Worm (Caenorhabditis elegans) whole organism, L1 larva: ENCODE results near the gene sru-35.
A peak's percentile ranks its signal among the peaks of the same experiment; 100 is the strongest.

Source experiments
- C34B4.2 ChIP-seq: sonication (generic microtip); optimal IDR thresholded peaks from 2 replicates; lab custom pipeline; 2017; ENCODE audit warnings: mild to moderate bottlenecking, missing genetic modification characterization, missing compliant biosample characterization
- F16B12.6 ChIP-seq: fragments of 150-350 bp; optimal IDR thresholded peaks from 2 replicates; lab custom pipeline; 2014; ENCODE audit warnings: missing biosample characterization, missing genetic modification characterization
- Y116A8C.19 ChIP-seq: sonication (generic microtip); optimal IDR thresholded peaks from 2 replicates; lab custom pipeline; 2016; ENCODE audit warnings: missing compliant biosample characterization, missing genetic modification characterization, borderline replicate concordance
- alr-1 ChIP-seq: fragments of 200-800 bp; sonication (Bioruptor generic); optimal IDR thresholded peaks from 2 replicates; lab custom pipeline; 2018; ENCODE audit warnings: borderline replicate concordance, mild to moderate bottlenecking, missing genetic modification characterization, missing compliant biosample characterization
- aly-2 ChIP-seq: fragments of 150-350 bp; optimal IDR thresholded peaks from 2 replicates; lab custom pipeline; 2014; ENCODE audit warnings: missing biosample characterization, missing genetic modification characterization
- ama-1 ChIP-seq: fragments of 150-350 bp; optimal IDR thresholded peaks from 2 replicates; lab custom pipeline; 2014
- blmp-1 ChIP-seq: fragments of 150-350 bp; optimal IDR thresholded peaks from 2 replicates; lab custom pipeline; 2014; ENCODE audit warnings: missing biosample characterization, missing genetic modification characterization
- ceh-63 ChIP-seq: fragments of 200-800 bp; sonication (Bioruptor generic); optimal IDR thresholded peaks from 2 replicates; lab custom pipeline; 2018; ENCODE audit warnings: mild to moderate bottlenecking, missing genetic modification characterization, missing compliant biosample characterization
- ceh-8 ChIP-seq: fragments of 200-800 bp; sonication (Bioruptor generic); optimal IDR thresholded peaks from 2 replicates; lab custom pipeline; 2018; ENCODE audit warnings: mild to moderate bottlenecking, missing genetic modification characterization, moderate library complexity, missing compliant biosample characterization
- ceh-82 ChIP-seq, 3 experiments: fragments of 150-350 bp in 1 of 3; sonication (generic microtip) in 2 of 3; optimal IDR thresholded peaks; 2 replicates each; lab custom pipeline; 2014 to 2017; ENCODE audit warnings: missing biosample characterization in 3 of 3, missing genetic modification characterization in 3 of 3
- ceh-90 ChIP-seq: sonication (generic microtip); optimal IDR thresholded peaks from 2 replicates; lab custom pipeline; 2016; ENCODE audit warnings: missing genetic modification characterization, missing compliant biosample characterization
- ces-1 ChIP-seq: fragments of 150-350 bp; optimal IDR thresholded peaks from 2 replicates; lab custom pipeline; 2014; ENCODE audit warnings: missing biosample characterization, missing genetic modification reagents, missing genetic modification characterization
- dsc-1 ChIP-seq: sonication (generic microtip); optimal IDR thresholded peaks from 2 replicates; lab custom pipeline; 2016; ENCODE audit warnings: mild to moderate bottlenecking, missing genetic modification characterization, missing compliant biosample characterization
- egl-13 ChIP-seq: sonication (generic microtip); optimal IDR thresholded peaks from 2 replicates; lab custom pipeline; 2016; ENCODE audit warnings: missing genotype, missing genetic modification reagents, missing genetic modification characterization, missing compliant biosample characterization
- egl-27 ChIP-seq, 2 experiments: fragments of 150-350 bp in 1 of 2; sonication (generic microtip); optimal IDR thresholded peaks; 3 replicates each; lab custom pipeline; 2017 to 2018; ENCODE audit warnings: missing biosample characterization in 2 of 2, missing genetic modification characterization in 2 of 2, missing genetic modification reagents in 2 of 2
- elt-3 ChIP-seq, 6 experiments: fragments of 150-350 bp in 1 of 6; sonication (generic microtip); optimal IDR thresholded peaks; 2 replicates each; lab custom pipeline; 2017 to 2018; ENCODE audit warnings: missing biosample characterization in 6 of 6, missing genetic modification characterization in 6 of 6, inconsistent platforms in 1 of 6
- ets-5 ChIP-seq: fragments of 200-800 bp; sonication (Bioruptor generic); IDR thresholded peaks from 2 replicates; pipeline ENCODE4 v1.3.6; 2022; ENCODE audit warnings: missing genetic modification characterization, missing compliant biosample characterization
- fkh-10 ChIP-seq: sonication (generic microtip); optimal IDR thresholded peaks from 2 replicates; lab custom pipeline; 2017; ENCODE audit warnings: missing biosample characterization, missing genetic modification reagents, missing genetic modification characterization
- fkh-4 ChIP-seq: sonication (generic microtip); optimal IDR thresholded peaks from 2 replicates; lab custom pipeline; 2016; ENCODE audit warnings: missing compliant biosample characterization, missing genetic modification characterization, borderline replicate concordance
- fkh-8 ChIP-seq: sonication (generic microtip); optimal IDR thresholded peaks from 2 replicates; lab custom pipeline; 2016; ENCODE audit warnings: mild to moderate bottlenecking, missing genetic modification characterization, missing compliant biosample characterization
- grh-1 ChIP-seq: fragments of 200-800 bp; sonication (Bioruptor generic); IDR thresholded peaks from 2 replicates; pipeline ENCODE4 v1.3.6; 2022; ENCODE audit warnings: missing genetic modification reagents, missing genetic modification characterization, missing compliant biosample characterization
- hlh-4 ChIP-seq: sonication (generic microtip); optimal IDR thresholded peaks from 2 replicates; lab custom pipeline; 2016; ENCODE audit warnings: mild to moderate bottlenecking, missing genetic modification characterization, missing compliant biosample characterization
- hpl-2 ChIP-seq: fragments of 150-350 bp; optimal IDR thresholded peaks from 2 replicates; lab custom pipeline; 2014; ENCODE audit warnings: missing biosample characterization, missing genetic modification reagents, missing genetic modification characterization
- isw-1 ChIP-seq: fragments of 200-800 bp; sonication (Bioruptor generic); IDR thresholded peaks from 2 replicates; pipeline ENCODE4 v1.3.6; 2022; ENCODE audit warnings: missing genetic modification characterization, missing compliant biosample characterization
- lin-14 ChIP-seq: fragments of 200-800 bp; sonication (Bioruptor generic); optimal IDR thresholded peaks from 2 replicates; lab custom pipeline; 2018; ENCODE audit warnings: mild to moderate bottlenecking, missing genetic modification characterization, moderate library complexity, missing compliant biosample characterization
- lin-15B ChIP-seq: fragments of 150-350 bp; sonication (generic microtip); optimal IDR thresholded peaks from 3 replicates; lab custom pipeline; 2014; ENCODE audit warnings: missing biosample characterization, missing genetic modification characterization
- lin-39 ChIP-seq: fragments of 150-350 bp; optimal IDR thresholded peaks from 2 replicates; lab custom pipeline; 2014; ENCODE audit warnings: missing biosample characterization, missing genetic modification reagents, missing genetic modification characterization
- lir-3 ChIP-seq: sonication (generic microtip); optimal IDR thresholded peaks from 2 replicates; lab custom pipeline; 2016; ENCODE audit warnings: mild to moderate bottlenecking, missing genetic modification characterization, moderate library complexity, missing compliant biosample characterization; ENCODE audit not compliant: poor library complexity
- lsy-2 ChIP-seq, 2 experiments: fragments of 150-350 bp; optimal IDR thresholded peaks; 2 replicates each; lab custom pipeline; 2014; ENCODE audit warnings: missing biosample characterization in 2 of 2, missing genetic modification characterization in 2 of 2
- mef-2 ChIP-seq: fragments of 150-350 bp; optimal IDR thresholded peaks from 2 replicates; lab custom pipeline; 2014; ENCODE audit warnings: missing biosample characterization, missing genetic modification characterization
- mep-1 ChIP-seq: fragments of 150-350 bp; optimal IDR thresholded peaks from 2 replicates; lab custom pipeline; 2014; ENCODE audit warnings: missing biosample characterization, missing genetic modification characterization
- nhr-11 ChIP-seq: fragments of 150-350 bp; optimal IDR thresholded peaks from 2 replicates; lab custom pipeline; 2014; ENCODE audit warnings: missing biosample characterization, missing genetic modification characterization
- nhr-12 ChIP-seq: sonication (generic microtip); optimal IDR thresholded peaks from 2 replicates; lab custom pipeline; 2017; ENCODE audit warnings: missing biosample characterization, missing genetic modification characterization
- nhr-19 ChIP-seq: fragments of 200-800 bp; sonication (Bioruptor generic); conservative IDR thresholded peaks from 2 replicates; pipeline ENCODE4 v1.3.6; 2022; ENCODE audit warnings: missing genetic modification characterization, missing compliant biosample characterization
- nhr-28 ChIP-seq: fragments of 150-350 bp; optimal IDR thresholded peaks from 2 replicates; lab custom pipeline; 2014; ENCODE audit warnings: missing biosample characterization, missing genetic modification characterization
- nhr-71 ChIP-seq: sonication (generic microtip); optimal IDR thresholded peaks from 2 replicates; lab custom pipeline; 2016; ENCODE audit warnings: mild to moderate bottlenecking, missing genetic modification characterization, moderate library complexity, missing compliant biosample characterization
- nhr-77 ChIP-seq: fragments of 150-350 bp; optimal IDR thresholded peaks from 2 replicates; lab custom pipeline; 2014; ENCODE audit warnings: missing biosample characterization, missing genetic modification characterization
- nhr-84 ChIP-seq: sonication (generic microtip); optimal IDR thresholded peaks from 2 replicates; lab custom pipeline; 2017; ENCODE audit warnings: missing biosample characterization, missing genetic modification characterization
- nhr-85 ChIP-seq: sonication (generic microtip); peaks from one replicate; lab custom pipeline; 2016; ENCODE audit warnings: missing genetic modification characterization, inconsistent platforms, missing compliant biosample characterization
- pax-3 ChIP-seq: fragments of 200-800 bp; sonication (Bioruptor generic); optimal IDR thresholded peaks from 2 replicates; lab custom pipeline; 2018; ENCODE audit warnings: mild to moderate bottlenecking, missing genetic modification characterization, moderate library complexity, missing compliant biosample characterization
- pqm-1 ChIP-seq: sonication (generic microtip); optimal IDR thresholded peaks from 3 replicates; lab custom pipeline; 2017; ENCODE audit warnings: missing biosample characterization, missing genetic modification characterization
- snu-23 ChIP-seq: sonication (generic microtip); optimal IDR thresholded peaks from 2 replicates; lab custom pipeline; 2016; ENCODE audit warnings: missing genetic modification characterization, missing compliant biosample characterization
- sox-4 ChIP-seq: sonication (generic microtip); optimal IDR thresholded peaks from 2 replicates; lab custom pipeline; 2016; ENCODE audit warnings: missing genetic modification characterization, missing compliant biosample characterization
- sup-37 ChIP-seq: fragments of 200-800 bp; sonication (Bioruptor generic); optimal IDR thresholded peaks from 2 replicates; lab custom pipeline; 2018; ENCODE audit warnings: mild to moderate bottlenecking, missing genetic modification characterization, missing compliant biosample characterization
- tbx-2 ChIP-seq: sonication (generic microtip); optimal IDR thresholded peaks from 2 replicates; lab custom pipeline; 2016; ENCODE audit warnings: missing genetic modification characterization, missing compliant biosample characterization
- tlp-1 ChIP-seq: fragments of 150-350 bp; optimal IDR thresholded peaks from 2 replicates; lab custom pipeline; 2014; ENCODE audit warnings: missing biosample characterization, missing genetic modification characterization
- unc-98 ChIP-seq: fragments of 200-800 bp; sonication (Bioruptor generic); IDR thresholded peaks from 2 replicates; pipeline ENCODE4 v1.3.6; 2022; ENCODE audit warnings: missing genetic modification characterization, missing compliant biosample characterization
- xbp-1 ChIP-seq: sonication (generic microtip); optimal IDR thresholded peaks from 2 replicates; lab custom pipeline; 2016; ENCODE audit warnings: missing genetic modification characterization, missing compliant biosample characterization
- zag-1 ChIP-seq: fragments of 150-350 bp; optimal IDR thresholded peaks from 2 replicates; lab custom pipeline; 2014; ENCODE audit warnings: missing biosample characterization, missing genetic modification characterization

The sru-35 gene

DNA sequence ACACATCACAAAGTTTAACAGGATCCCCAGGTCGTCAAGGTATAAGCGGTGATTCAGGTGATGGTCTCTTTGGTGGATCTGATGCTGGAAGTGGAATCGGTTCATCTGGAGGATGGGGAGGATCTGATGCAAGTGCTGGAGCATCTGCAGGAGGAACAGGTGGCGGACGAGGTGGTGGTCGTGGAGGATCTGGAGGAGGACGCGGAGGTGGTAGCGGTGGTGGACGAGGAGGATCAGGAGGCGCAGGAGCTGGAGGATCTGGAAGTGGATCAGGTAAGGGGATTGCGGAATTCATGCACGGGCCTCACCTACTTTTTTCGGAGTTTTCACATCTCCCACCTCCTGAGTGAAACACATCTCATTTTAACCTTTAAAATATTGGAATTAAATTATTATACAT lies 26.6 kb upstream of the sru-35 start:
- TF ChIP-seq zag-1 (tag; lab: Kevin White, UChicago) (no peak), ceh-8 (GFP tag; lab: Kevin White, UChicago) (no peak), blmp-1 (tag; lab: Kevin White, UChicago) (no peak), egl-27 (tag; optimal IDR thresholded peaks at IDR 0.05; lab: Kevin White, UChicago) (no peak), nhr-11 (no peak), ceh-63 (no peak), lir-3 (tag; lab: Kevin White, UChicago) (no peak), pax-3 (no peak), egl-13 (no peak), tlp-1 (no peak), pqm-1 (tag; lab: Kevin White, UChicago) (no peak), tbx-2 (no peak)

DNA sequence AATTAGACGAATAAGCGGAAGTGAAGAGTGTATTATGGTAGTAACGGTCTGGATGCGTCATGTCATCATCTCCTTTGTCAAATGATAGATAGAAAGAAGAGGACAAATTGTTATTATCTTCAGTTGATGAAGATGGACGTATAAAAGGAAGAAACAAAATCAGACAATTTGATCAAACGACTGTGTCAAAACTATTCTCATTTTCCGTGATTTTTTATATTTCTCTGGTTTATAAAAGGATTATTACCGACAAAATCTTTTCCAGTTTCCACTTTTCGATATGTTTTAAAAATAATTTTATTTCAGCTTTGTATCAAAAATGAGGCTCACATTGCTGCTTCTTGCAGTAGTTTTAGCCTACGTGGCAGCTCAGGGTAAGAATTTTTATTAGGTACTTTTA lies 26.0 kb upstream of the sru-35 start, which contains the start of gene grsp-2:
TSS of gene grsp-2 (plus strand) at position 301 of the 400 bp plus-strand sequence.
- TF ChIP-seq blmp-1 (tag; lab: Kevin White, UChicago) (peak; percentile 11), mef-2 (no peak), ama-1 (lab: Kevin White, UChicago) (no peak), nhr-85 (tag; lab: Kevin White, UChicago) (peak; percentile 71), ceh-8 (GFP tag; lab: Kevin White, UChicago) (no peak), Y116A8C.19 (tag; lab: Kevin White, UChicago) (no peak), nhr-84 (tag; lab: Kevin White, UChicago) (no peak), lin-15B (tag; lab: Kevin White, UChicago) (no peak), elt-3 (tag; optimal IDR thresholded peaks at IDR 0.05; lab: Kevin White, UChicago) (peak in 1 of 6 experiments; percentile 1), nhr-71 (tag; lab: Kevin White, UChicago) (peak; percentile 5), nhr-28 (no peak), snu-23 (GFP tag; lab: Kevin White, UChicago) (peak; percentile 2), egl-13 (no peak)

DNA sequence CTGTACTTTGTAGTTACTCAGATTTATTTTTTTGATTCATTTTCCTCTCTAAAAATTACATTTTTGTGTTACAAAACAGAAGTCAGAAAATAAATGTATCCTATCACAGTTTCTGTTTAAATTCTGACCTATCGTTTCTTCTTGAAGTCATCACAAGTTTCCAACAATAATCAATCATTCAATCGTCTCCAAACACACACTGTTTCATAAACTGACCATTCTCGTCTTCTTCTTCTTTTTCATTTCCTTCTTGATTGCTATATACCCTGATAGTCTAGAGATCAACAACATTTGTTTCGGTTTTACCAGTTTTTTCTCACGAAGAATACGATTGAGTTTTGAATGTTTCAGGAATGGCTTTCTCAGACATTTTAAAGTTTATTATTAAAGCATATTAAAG lies 25.1 kb upstream of the sru-35 start:
- no peak for TF ChIP-seq ces-1 (GFP tag; lab: Kevin White, UChicago)
- no peak for TF ChIP-seq xbp-1
- TF ChIP-seq F16B12.6 = no peak
- no peak for TF ChIP-seq fkh-10 (GFP tag; lab: Kevin White, UChicago)
- TF ChIP-seq sup-37 (GFP tag; lab: Kevin White, UChicago) = no peak
- no peak for TF ChIP-seq Y116A8C.19 (tag; lab: Kevin White, UChicago)
- no peak for TF ChIP-seq nhr-84 (tag; lab: Kevin White, UChicago)
- no peak for TF ChIP-seq dsc-1
- TF ChIP-seq fkh-4 (tag; lab: Kevin White, UChicago) = no peak
- TF ChIP-seq lin-39 (tag; lab: Kevin White, UChicago) = no peak
- TF ChIP-seq ceh-90 (tag; lab: Kevin White, UChicago) = no peak
- no peak for TF ChIP-seq fkh-8
- no peak for TF ChIP-seq ceh-82 (tag; optimal IDR thresholded peaks at IDR 0.05; lab: Kevin White, UChicago)
- no peak for TF ChIP-seq sox-4
- no peak for TF ChIP-seq ceh-8 (GFP tag; lab: Kevin White, UChicago)
- no peak for TF ChIP-seq ets-5 (GFP tag; lab: Robert Waterston, UW)
- no peak for TF ChIP-seq C34B4.2 (tag; lab: Kevin White, UChicago)
- TF ChIP-seq nhr-71 (tag; lab: Kevin White, UChicago) = peak; percentile 41
- TF ChIP-seq lsy-2 (tag; optimal IDR thresholded peaks at IDR 0.05; lab: Kevin White, UChicago) = peak in 1 of 2 experiments; percentile 31
- no peak for TF ChIP-seq hlh-4
- TF ChIP-seq nhr-28 = no peak
- TF ChIP-seq nhr-77 (tag; lab: Kevin White, UChicago) = no peak
- TF ChIP-seq alr-1 (tag; lab: Kevin White, UChicago) = no peak
- no peak for TF ChIP-seq nhr-12 (tag; lab: Kevin White, UChicago)
- no peak for TF ChIP-seq ceh-63
- no peak for TF ChIP-seq hpl-2 (GFP tag; lab: Kevin White, UChicago)
- TF ChIP-seq grh-1 = no peak
- TF ChIP-seq lin-14 = peak; percentile 64
- no peak for TF ChIP-seq nhr-19 (GFP tag; lab: Robert Waterston, UW)
- TF ChIP-seq aly-2 (tag; lab: Kevin White, UChicago) = no peak
- peak in 4 of 6 experiments; percentile 17 to 84 (median 32) for TF ChIP-seq elt-3 (tag; optimal IDR thresholded peaks at IDR 0.05; lab: Kevin White, UChicago)
- TF ChIP-seq unc-98 = no peak
- TF ChIP-seq mep-1 (tag; lab: Kevin White, UChicago) = no peak
- no peak for TF ChIP-seq isw-1 (GFP tag; lab: Robert Waterston, UW)
- no peak for TF ChIP-seq egl-27 (tag; optimal IDR thresholded peaks at IDR 0.05; lab: Kevin White, UChicago)
- TF ChIP-seq tbx-2 = no peak
